Worm (Caenorhabditis elegans) whole organism, L4 larva: Measurements from ENCODE around the gene flp-8.

Experiments
- gei-8 ChIP-seq: fragments of 200-800 bp; sonication (Bioruptor generic); optimal IDR thresholded peaks from 2 replicates; lab custom pipeline; 2018; ENCODE audit warnings: mild to moderate bottlenecking, missing genetic modification characterization, missing compliant biosample characterization
- lsy-2 ChIP-seq, 2 experiments: fragments of 150-350 bp in 1 of 2; sonication (generic microtip) in 1 of 2; optimal IDR thresholded peaks; 2 replicates each; lab custom pipeline; 2014 to 2017; ENCODE audit warnings: missing biosample characterization in 2 of 2, missing genetic modification characterization in 2 of 2
- nhr-77 ChIP-seq: fragments of 150-350 bp; optimal IDR thresholded peaks from 2 replicates; lab custom pipeline; 2014; ENCODE audit warnings: missing biosample characterization, missing genetic modification characterization

DNA sequence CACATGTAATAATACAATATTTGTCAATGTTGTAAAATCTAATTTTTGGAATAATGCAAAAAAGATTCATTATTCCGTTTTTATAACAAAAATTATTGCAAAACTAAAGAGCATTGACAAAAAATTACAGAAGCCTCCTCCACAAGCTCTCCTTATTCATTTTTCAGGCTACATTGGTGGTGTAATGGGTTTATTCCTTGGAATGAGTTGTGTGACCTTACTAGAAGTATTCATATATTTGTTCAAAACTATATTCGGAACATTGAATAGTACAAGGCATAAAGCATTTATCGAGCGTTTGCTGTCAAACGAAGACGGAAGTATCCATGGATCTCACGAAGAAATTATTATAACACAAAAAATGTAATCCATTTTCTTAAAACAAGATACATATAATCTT is 29.3 kb upstream of the flp-8 start:
- no peak for TF ChIP-seq gei-8 (GFP tag; lab: Kevin White, UChicago)
- TF ChIP-seq nhr-77 (tag; lab: Kevin White, UChicago): no peak
- no peak for TF ChIP-seq lsy-2 (tag; optimal IDR thresholded peaks at IDR 0.05; lab: Kevin White, UChicago)
